Worm (Caenorhabditis elegans) whole organism, L1 larva: Measurements from ENCODE around the gene lec-1.

Experiments
- C04F5.9 ChIP-seq: sonication (generic microtip); optimal IDR thresholded peaks from 2 replicates; lab custom pipeline; 2016; ENCODE audit warnings: missing genetic modification characterization, missing compliant biosample characterization
- C34B4.2 ChIP-seq: sonication (generic microtip); optimal IDR thresholded peaks from 2 replicates; lab custom pipeline; 2017; ENCODE audit warnings: mild to moderate bottlenecking, missing genetic modification characterization, missing compliant biosample characterization
- Y116A8C.19 ChIP-seq: sonication (generic microtip); optimal IDR thresholded peaks from 2 replicates; lab custom pipeline; 2016; ENCODE audit warnings: missing compliant biosample characterization, missing genetic modification characterization, borderline replicate concordance
- aha-1 ChIP-seq: fragments of 150-350 bp; optimal IDR thresholded peaks from 2 replicates; lab custom pipeline; 2014; ENCODE audit warnings: missing biosample characterization, missing genetic modification characterization
- ama-1 ChIP-seq: fragments of 150-350 bp; optimal IDR thresholded peaks from 2 replicates; lab custom pipeline; 2014
- dpl-1 ChIP-seq, 3 experiments: fragments of 150-350 bp in 2 of 3; sonication (generic microtip) in 1 of 3; optimal IDR thresholded peaks; 2 replicates each; lab custom pipeline; 2014 to 2017; ENCODE audit warnings: missing biosample characterization in 3 of 3, missing genetic modification characterization in 3 of 3, missing genetic modification reagents in 3 of 3
- dsc-1 ChIP-seq: sonication (generic microtip); optimal IDR thresholded peaks from 2 replicates; lab custom pipeline; 2016; ENCODE audit warnings: mild to moderate bottlenecking, missing genetic modification characterization, missing compliant biosample characterization
- efl-1 ChIP-seq, 4 experiments: fragments of 150-350 bp; optimal IDR thresholded peaks in 3 of 4; peaks in 1 of 4; 1 replicate in 1 of 4; 2 replicates in 3 of 4; lab custom pipeline; 2014; ENCODE audit warnings: missing biosample characterization in 2 of 4, missing genetic modification characterization in 2 of 4, missing genetic modification reagents in 2 of 4
- efl-3 ChIP-seq: fragments of 200-800 bp; sonication (Bioruptor generic); optimal IDR thresholded peaks from 2 replicates; lab custom pipeline; 2018; ENCODE audit warnings: mild to moderate bottlenecking, missing genetic modification characterization, missing compliant biosample characterization
- egl-27 ChIP-seq, 2 experiments: fragments of 150-350 bp in 1 of 2; sonication (generic microtip); optimal IDR thresholded peaks; 3 replicates each; lab custom pipeline; 2017 to 2018; ENCODE audit warnings: missing biosample characterization in 2 of 2, missing genetic modification characterization in 2 of 2, missing genetic modification reagents in 2 of 2
- elt-2 ChIP-seq: sonication (generic microtip); optimal IDR thresholded peaks from 2 replicates; lab custom pipeline; 2016; ENCODE audit warnings: missing genetic modification characterization, mild to moderate bottlenecking, inconsistent platforms, missing compliant biosample characterization, missing genetic modification reagents
- ets-5 ChIP-seq: fragments of 200-800 bp; sonication (Bioruptor generic); IDR thresholded peaks from 2 replicates; pipeline ENCODE4 v1.3.6; 2022; ENCODE audit warnings: missing genetic modification characterization, missing compliant biosample characterization
- fkh-10 ChIP-seq: sonication (generic microtip); optimal IDR thresholded peaks from 2 replicates; lab custom pipeline; 2017; ENCODE audit warnings: missing biosample characterization, missing genetic modification reagents, missing genetic modification characterization
- fkh-8 ChIP-seq: sonication (generic microtip); optimal IDR thresholded peaks from 2 replicates; lab custom pipeline; 2016; ENCODE audit warnings: mild to moderate bottlenecking, missing genetic modification characterization, missing compliant biosample characterization
- irx-1 ChIP-seq: sonication (generic microtip); optimal IDR thresholded peaks from 2 replicates; lab custom pipeline; 2016; ENCODE audit warnings: missing genetic modification characterization, missing compliant biosample characterization
- jun-1 ChIP-seq: fragments of 150-350 bp; optimal IDR thresholded peaks from 2 replicates; lab custom pipeline; 2014; ENCODE audit warnings: missing biosample characterization, missing genetic modification reagents, missing genetic modification characterization
- lin-13 ChIP-seq: fragments of 150-350 bp; optimal IDR thresholded peaks from 2 replicates; lab custom pipeline; 2014; ENCODE audit warnings: missing biosample characterization, missing genetic modification reagents, missing genetic modification characterization
- lin-14 ChIP-seq: fragments of 200-800 bp; sonication (Bioruptor generic); optimal IDR thresholded peaks from 2 replicates; lab custom pipeline; 2018; ENCODE audit warnings: mild to moderate bottlenecking, missing genetic modification characterization, moderate library complexity, missing compliant biosample characterization
- lin-35 ChIP-seq, 2 experiments: fragments of 150-350 bp; optimal IDR thresholded peaks; 2 replicates each; lab custom pipeline; 2014; ENCODE audit warnings: missing biosample characterization in 2 of 2, missing genetic modification characterization in 2 of 2, missing genetic modification reagents in 2 of 2
- lir-3 ChIP-seq: sonication (generic microtip); optimal IDR thresholded peaks from 2 replicates; lab custom pipeline; 2016; ENCODE audit warnings: mild to moderate bottlenecking, missing genetic modification characterization, moderate library complexity, missing compliant biosample characterization; ENCODE audit not compliant: poor library complexity
- mef-2 ChIP-seq: fragments of 150-350 bp; optimal IDR thresholded peaks from 2 replicates; lab custom pipeline; 2014; ENCODE audit warnings: missing biosample characterization, missing genetic modification characterization
- nhr-12 ChIP-seq: sonication (generic microtip); optimal IDR thresholded peaks from 2 replicates; lab custom pipeline; 2017; ENCODE audit warnings: missing biosample characterization, missing genetic modification characterization
- nhr-237 ChIP-seq: fragments of 150-350 bp; optimal IDR thresholded peaks from 2 replicates; lab custom pipeline; 2014; ENCODE audit warnings: missing biosample characterization, missing genetic modification characterization
- nhr-28 ChIP-seq: fragments of 150-350 bp; optimal IDR thresholded peaks from 2 replicates; lab custom pipeline; 2014; ENCODE audit warnings: missing biosample characterization, missing genetic modification characterization
- nhr-47 ChIP-seq: sonication (generic microtip); optimal IDR thresholded peaks from 2 replicates; lab custom pipeline; 2016; ENCODE audit warnings: mild to moderate bottlenecking, missing genetic modification characterization, moderate library complexity, missing compliant biosample characterization
- nhr-71 ChIP-seq: sonication (generic microtip); optimal IDR thresholded peaks from 2 replicates; lab custom pipeline; 2016; ENCODE audit warnings: mild to moderate bottlenecking, missing genetic modification characterization, moderate library complexity, missing compliant biosample characterization
- nhr-77 ChIP-seq: fragments of 150-350 bp; optimal IDR thresholded peaks from 2 replicates; lab custom pipeline; 2014; ENCODE audit warnings: missing biosample characterization, missing genetic modification characterization
- nhr-84 ChIP-seq: sonication (generic microtip); optimal IDR thresholded peaks from 2 replicates; lab custom pipeline; 2017; ENCODE audit warnings: missing biosample characterization, missing genetic modification characterization
- nhr-85 ChIP-seq: sonication (generic microtip); peaks from one replicate; lab custom pipeline; 2016; ENCODE audit warnings: missing genetic modification characterization, inconsistent platforms, missing compliant biosample characterization
- pag-3 ChIP-seq: sonication (generic microtip); optimal IDR thresholded peaks from 2 replicates; lab custom pipeline; 2017; ENCODE audit warnings: missing genetic modification characterization, mild to moderate bottlenecking, missing compliant biosample characterization, antibody characterized with exemption, borderline replicate concordance; ENCODE audit not compliant: insufficient read depth
- pax-3 ChIP-seq: fragments of 200-800 bp; sonication (Bioruptor generic); optimal IDR thresholded peaks from 2 replicates; lab custom pipeline; 2018; ENCODE audit warnings: mild to moderate bottlenecking, missing genetic modification characterization, moderate library complexity, missing compliant biosample characterization
- pqm-1 ChIP-seq: sonication (generic microtip); optimal IDR thresholded peaks from 3 replicates; lab custom pipeline; 2017; ENCODE audit warnings: missing biosample characterization, missing genetic modification characterization
- rnt-1 ChIP-seq: sonication (generic microtip); optimal IDR thresholded peaks from 2 replicates; lab custom pipeline; 2016; ENCODE audit warnings: mild to moderate bottlenecking, missing genetic modification characterization, moderate library complexity, missing compliant biosample characterization
- snpc-4 ChIP-seq: fragments of 150-350 bp; optimal IDR thresholded peaks from 2 replicates; lab custom pipeline; 2014; ENCODE audit warnings: missing biosample characterization, missing genetic modification characterization
- sup-37 ChIP-seq: fragments of 200-800 bp; sonication (Bioruptor generic); optimal IDR thresholded peaks from 2 replicates; lab custom pipeline; 2018; ENCODE audit warnings: mild to moderate bottlenecking, missing genetic modification characterization, missing compliant biosample characterization
- unc-130 ChIP-seq: fragments of 150-350 bp; optimal IDR thresholded peaks from 2 replicates; lab custom pipeline; 2017; ENCODE audit warnings: missing biosample characterization, missing genetic modification characterization, inconsistent platforms
- unc-98 ChIP-seq: fragments of 200-800 bp; sonication (Bioruptor generic); IDR thresholded peaks from 2 replicates; pipeline ENCODE4 v1.3.6; 2022; ENCODE audit warnings: missing genetic modification characterization, missing compliant biosample characterization
- vab-15 ChIP-seq: sonication (generic microtip); optimal IDR thresholded peaks from 2 replicates; lab custom pipeline; 2017; ENCODE audit warnings: missing genotype, mild to moderate bottlenecking, missing genetic modification characterization, missing compliant biosample characterization
- xbp-1 ChIP-seq: sonication (generic microtip); optimal IDR thresholded peaks from 2 replicates; lab custom pipeline; 2016; ENCODE audit warnings: missing genetic modification characterization, missing compliant biosample characterization
- zip-4 ChIP-seq: fragments of 200-800 bp; sonication (Bioruptor generic); optimal IDR thresholded peaks from 2 replicates; lab custom pipeline; 2018; ENCODE audit warnings: mild to moderate bottlenecking, missing genetic modification characterization, moderate library complexity, missing compliant biosample characterization
- ztf-4 ChIP-seq: fragments of 150-350 bp; optimal IDR thresholded peaks from 2 replicates; lab custom pipeline; 2014; ENCODE audit warnings: missing biosample characterization, missing genetic modification characterization

lec-1 gene

DNA sequence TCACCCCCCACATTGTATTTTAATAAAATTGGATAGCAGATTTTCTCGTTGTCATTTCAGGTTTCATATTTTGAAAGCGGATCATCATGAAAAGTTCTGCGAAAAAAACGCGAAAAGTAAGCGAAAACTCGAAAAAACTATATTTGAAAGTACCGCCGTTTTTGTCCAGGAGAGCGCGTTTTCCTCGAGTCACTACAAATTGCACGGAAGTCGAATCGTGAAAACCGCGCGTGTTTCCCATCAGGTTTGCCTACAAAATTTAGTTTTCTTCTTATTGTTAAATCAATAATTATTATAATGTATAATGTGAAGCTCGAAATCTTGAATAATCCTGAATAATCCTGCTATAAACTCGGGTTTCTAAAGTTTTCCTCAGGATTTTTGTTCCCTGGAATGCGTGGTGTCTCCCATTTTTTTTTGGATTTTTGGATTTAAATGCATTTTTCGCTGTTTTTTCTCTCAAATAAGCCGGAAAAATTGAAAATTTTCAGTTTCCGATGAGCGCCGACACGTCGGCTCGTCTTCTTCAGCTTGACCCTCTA is 4.4 kb downstream of the lec-1 start, which contains the start of gene btf-1 (continued):
- TF ChIP-seq pag-3 (tag; lab: Kevin White, UChicago): no peak
- TF ChIP-seq jun-1 (tag; lab: Kevin White, UChicago): peak; percentile 61
- peak; percentile 48 for TF ChIP-seq vab-15 (tag; lab: Kevin White, UChicago)
- peak; percentile 9 for TF ChIP-seq lin-13 (GFP tag; lab: Kevin White, UChicago)
- no peak for TF ChIP-seq pqm-1 (tag; lab: Kevin White, UChicago)
- peak; percentile 88 for TF ChIP-seq rnt-1 (tag; lab: Kevin White, UChicago)
- TF ChIP-seq zip-4 (GFP tag; lab: Kevin White, UChicago): peak; percentile 61

DNA sequence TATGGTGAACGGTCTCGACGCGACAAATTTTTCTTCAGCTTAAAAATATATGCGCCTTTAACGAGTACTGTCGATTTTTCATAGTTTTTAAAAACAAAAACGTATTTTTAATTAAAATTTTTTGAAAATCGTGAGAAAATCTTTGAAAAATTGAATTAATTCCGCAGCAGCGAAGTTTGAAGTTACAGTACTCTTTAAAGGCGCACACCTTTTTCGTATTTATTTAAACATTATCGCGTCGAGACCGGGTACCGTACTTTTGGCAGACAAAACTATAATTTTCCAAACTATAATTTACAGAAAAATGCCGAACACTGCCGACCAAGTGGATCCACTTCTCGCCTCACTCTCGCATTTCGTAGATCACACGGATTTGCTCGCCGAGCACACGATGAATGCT is 20.4 kb downstream of the lec-1 start, which contains the start of gene F15D4.2:
TSS of gene F15D4.2 (plus strand) at position 301 of the 400 bp plus-strand sequence.
- no peak for TF ChIP-seq lin-35 (GFP tag; optimal IDR thresholded peaks at IDR 0.05; lab: Kevin White, UChicago)
- TF ChIP-seq efl-1 (optimal IDR thresholded peaks at IDR 0.05; lab: Kevin White, UChicago): no peak
- peak in 1 of 2 experiments; percentile 29 for TF ChIP-seq efl-1 (GFP tag; optimal IDR thresholded peaks at IDR 0.05 in 1 of 2; lab: Kevin White, UChicago)
- no peak for TF ChIP-seq dpl-1 (GFP tag; optimal IDR thresholded peaks at IDR 0.05; lab: Kevin White, UChicago)

DNA sequence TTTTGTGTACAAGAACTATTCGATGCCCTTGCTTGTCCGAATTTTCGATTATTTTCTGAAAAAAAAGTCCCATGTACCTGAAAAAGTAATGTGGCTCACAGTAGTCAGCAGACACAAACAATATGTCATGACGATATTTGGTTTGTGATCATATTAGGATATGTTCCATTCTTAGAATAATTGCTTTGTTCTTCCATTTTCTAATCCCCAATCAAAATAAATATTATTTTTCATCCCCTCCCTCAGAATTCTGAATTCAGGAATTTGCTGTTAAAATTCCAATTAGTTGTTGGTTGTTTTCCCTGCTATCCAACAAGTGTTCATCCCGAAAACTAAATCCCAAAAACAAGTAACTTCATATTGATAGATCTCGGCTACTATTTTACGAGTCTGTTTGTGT is 24.0 kb downstream of the lec-1 start:
- TF ChIP-seq dsc-1 (tag; lab: Kevin White, UChicago) (peak; percentile 64), snpc-4 (no peak)
- TF ChIP-seq, all 84 proteins: peak for 1

DNA sequence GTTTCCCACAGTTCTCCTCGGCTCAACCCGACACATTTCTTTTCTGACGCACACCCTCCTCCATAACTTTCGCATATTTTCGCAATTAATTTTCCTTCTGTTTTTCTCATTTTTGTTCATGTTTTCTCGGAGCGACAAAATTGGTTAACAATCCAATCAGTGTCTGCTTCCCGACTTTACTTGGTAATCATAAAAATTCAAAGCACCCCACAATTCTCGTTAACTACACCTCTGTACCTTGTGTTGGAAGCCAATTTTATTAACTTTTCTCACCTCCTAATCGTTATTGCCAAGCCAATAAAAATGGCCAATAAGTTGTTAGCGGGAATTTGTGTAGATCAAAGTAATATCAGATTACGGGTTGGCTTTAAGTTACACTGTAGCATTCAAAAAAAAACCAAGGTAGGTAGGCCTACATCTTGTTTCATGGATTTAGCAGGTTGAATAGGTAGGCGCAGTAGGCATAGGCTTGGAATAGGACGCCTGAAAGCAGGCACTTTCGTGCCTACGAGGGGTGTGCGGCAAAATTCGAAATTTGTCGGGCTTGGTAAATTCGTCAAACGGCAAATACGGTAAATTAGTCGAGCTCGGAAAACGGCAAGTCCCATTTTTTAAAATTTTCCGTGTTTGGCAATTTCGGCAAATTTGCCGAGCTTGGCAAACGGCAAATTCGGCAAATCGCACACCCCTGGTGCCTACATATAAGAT is 35.3 kb downstream of the lec-1 start:
- peak; percentile 31 for TF ChIP-seq nhr-47 (tag; lab: Kevin White, UChicago)
- TF ChIP-seq unc-130: no peak
- TF ChIP-seq efl-1 (optimal IDR thresholded peaks at IDR 0.05; lab: Kevin White, UChicago): no peak
- peak in 1 of 2 experiments; percentile 32 for TF ChIP-seq efl-1 (GFP tag; optimal IDR thresholded peaks at IDR 0.05 in 1 of 2; lab: Kevin White, UChicago)
- no peak for TF ChIP-seq C34B4.2 (tag; lab: Kevin White, UChicago)
- no peak for TF ChIP-seq pag-3 (tag; lab: Kevin White, UChicago)
- TF ChIP-seq nhr-84 (tag; lab: Kevin White, UChicago): no peak
- TF ChIP-seq fkh-8 (tag; lab: Kevin White, UChicago): peak; percentile 56
- TF ChIP-seq mef-2 (tag; lab: Kevin White, UChicago): no peak
- no peak for TF ChIP-seq pax-3 (tag; lab: Kevin White, UChicago)
- peak; percentile 24 for TF ChIP-seq lin-14
- no peak for TF ChIP-seq Y116A8C.19
- peak; percentile 44 for TF ChIP-seq nhr-85
- TF ChIP-seq nhr-71 (tag; lab: Kevin White, UChicago): peak; percentile 21

DNA sequence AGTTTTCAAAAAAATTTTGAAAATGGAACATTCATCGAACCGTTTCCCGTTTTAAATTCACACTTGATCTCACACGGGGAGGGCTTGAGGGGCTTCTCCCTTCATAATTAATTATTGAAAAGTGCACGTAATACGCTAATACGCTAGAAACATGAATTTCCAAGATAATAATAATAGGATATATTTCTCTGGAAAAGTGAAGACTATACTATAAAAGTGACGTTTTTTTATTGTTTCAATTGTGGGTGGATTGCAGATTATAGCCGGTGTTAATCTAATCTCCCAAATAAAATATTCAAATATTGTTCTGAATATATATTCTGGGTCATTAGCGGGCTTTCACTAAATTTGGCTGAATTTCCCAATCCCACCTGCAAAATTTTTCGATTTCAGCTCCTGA is 38.4 kb downstream of the lec-1 start:
- TF ChIP-seq dpl-1 (GFP tag; optimal IDR thresholded peaks at IDR 0.05; lab: Kevin White, UChicago) (no peak), lir-3 (tag; lab: Kevin White, UChicago) (no peak), C04F5.9 (tag; lab: Kevin White, UChicago) (no peak), egl-27 (tag; optimal IDR thresholded peaks at IDR 0.05; lab: Kevin White, UChicago) (no peak), elt-2 (tag; lab: Kevin White, UChicago) (no peak), nhr-237 (tag; lab: Kevin White, UChicago) (no peak), pqm-1 (tag; lab: Kevin White, UChicago) (no peak), unc-98 (no peak), efl-3 (GFP tag; lab: Kevin White, UChicago) (no peak), nhr-71 (tag; lab: Kevin White, UChicago) (peak; percentile 38), aha-1 (tag; lab: Kevin White, UChicago) (no peak), ama-1 (lab: Kevin White, UChicago) (no peak), ets-5 (GFP tag; lab: Robert Waterston, UW) (no peak), unc-130 (no peak), sup-37 (GFP tag; lab: Kevin White, UChicago) (no peak), ztf-4 (tag; lab: Kevin White, UChicago) (no peak), nhr-28 (no peak), nhr-12 (tag; lab: Kevin White, UChicago) (no peak), vab-15 (tag; lab: Kevin White, UChicago) (no peak), fkh-10 (no peak), rnt-1 (tag; lab: Kevin White, UChicago) (no peak), C34B4.2 (tag; lab: Kevin White, UChicago) (no peak), nhr-77 (no peak), xbp-1 (tag; lab: Kevin White, UChicago) (no peak), irx-1 (no peak), jun-1 (tag; lab: Kevin White, UChicago) (no peak)
